ENCODE assay signal across 1 fruit fly cellular context in genomic region chr3R:16351044-16351443, dm6.
TF ChIP-seq lines count a peak whose summit lies in the region.

No protein-coding gene starts in this region.

TF ChIP-seq in whole organism, embryonic, 481 proteins besides CTCF, POLR2A, EP300 and RAD21 (continued from another document):
- TF ChIP-seq CG2120 (GFP tag; optimal IDR thresholded peaks at IDR 0.05; lab: Kevin White, UChicago) (peak; percentile 9), CG18599 (GFP tag; optimal IDR thresholded peaks at IDR 0.05; lab: Kevin White, UChicago) (no peak), CG12659 (GFP tag; optimal IDR thresholded peaks at IDR 0.05; lab: Kevin White, UChicago) (no peak), toy (GFP tag; IDR thresholded peaks at IDR 0.05; lab: Robert Waterston, UW) (no peak), Sin3A (optimal IDR thresholded peaks at IDR 0.05; lab: Kevin White, UChicago) (no peak), CG15514 (GFP tag; optimal IDR thresholded peaks at IDR 0.05; lab: Kevin White, UChicago) (peak; percentile 33), stwl (tag; optimal IDR thresholded peaks at IDR 0.05; lab: Kevin White, UChicago) (peak; percentile 37), tx (GFP tag; optimal IDR thresholded peaks at IDR 0.05; lab: Kevin White, UChicago) (no peak), CG6254 (GFP tag; optimal IDR thresholded peaks at IDR 0.05; lab: Kevin White, UChicago) (no peak), chm (GFP tag; IDR thresholded peaks at IDR 0.05; lab: Robert Waterston, UW) (no peak), croc (GFP tag; conservative IDR thresholded peaks at IDR 0.05; lab: Robert Waterston, UW) (no peak), CG5953 (GFP tag; IDR thresholded peaks at IDR 0.05; lab: Robert Waterston, UW) (no peak), CG3726 (GFP tag; IDR thresholded peaks at IDR 0.05; lab: Robert Waterston, UW) (no peak), tin (GFP tag; optimal IDR thresholded peaks at IDR 0.05; lab: Kevin White, UChicago) (no peak), CG2129 (GFP tag; IDR thresholded peaks at IDR 0.05; lab: Robert Waterston, UW; ENCODE audit: partially characterized antibody) (no peak), lbe (GFP tag; optimal IDR thresholded peaks at IDR 0.05; lab: Kevin White, UChicago) (no peak), knrl (GFP tag; IDR thresholded peaks at IDR 0.05; lab: Robert Waterston, UW; ENCODE audit: partially characterized antibody) (peak; percentile 42; the same call in 1 of the 3 replicates), Max (GFP tag; optimal IDR thresholded peaks at IDR 0.05; lab: Kevin White, UChicago) (no peak), Trl (optimal IDR thresholded peaks at IDR 0.05; lab: Kevin White, UChicago) (no peak), Trl (GFP tag; optimal IDR thresholded peaks at IDR 0.05; lab: Kevin White, UChicago) (no peak), CG6765 (GFP tag; optimal IDR thresholded peaks at IDR 0.05; lab: Kevin White, UChicago) (no peak), Hr3 (GFP tag; optimal IDR thresholded peaks at IDR 0.05; lab: Kevin White, UChicago) (no peak), tna (GFP tag; IDR thresholded peaks at IDR 0.05; lab: Robert Waterston, UW; ENCODE audit: partially characterized antibody) (no peak; the same call in 1 of the 2 replicates), CG18619 (GFP tag; optimal IDR thresholded peaks at IDR 0.05; lab: Kevin White, UChicago) (no peak), gro (GFP tag; optimal IDR thresholded peaks at IDR 0.05; lab: Kevin White, UChicago) (no peak), inv (GFP tag; IDR thresholded peaks at IDR 0.05; lab: Robert Waterston, UW; ENCODE audit: partially characterized antibody) (no peak), Nf-YC (tag; optimal IDR thresholded peaks at IDR 0.05; lab: Kevin White, UChicago) (no peak), CG15269 (tag; optimal IDR thresholded peaks at IDR 0.05; lab: Kevin White, UChicago) (no peak), PHDP (tag; optimal IDR thresholded peaks at IDR 0.05; lab: Kevin White, UChicago) (no peak), CG17361 (GFP tag; IDR thresholded peaks at IDR 0.05; lab: Robert Waterston, UW) (no peak), CG9215 (GFP tag; IDR thresholded peaks at IDR 0.05; lab: Robert Waterston, UW) (no peak), CG4707 (GFP tag; optimal IDR thresholded peaks at IDR 0.05; lab: Kevin White, UChicago) (no peak), slbo (GFP tag; IDR thresholded peaks at IDR 0.05; lab: Robert Waterston, UW) (no peak), abd-A (tag; optimal IDR thresholded peaks at IDR 0.05; lab: Kevin White, UChicago) (no peak), lilli (GFP tag; optimal IDR thresholded peaks at IDR 0.05; lab: Kevin White, UChicago) (no peak), Hr51 (GFP tag; optimal IDR thresholded peaks at IDR 0.05; lab: Kevin White, UChicago) (no peak), so (GFP tag; IDR thresholded peaks at IDR 0.05; lab: Robert Waterston, UW) (no peak), CG34224 (GFP tag; IDR thresholded peaks at IDR 0.05; lab: Robert Waterston, UW; ENCODE audit: partially characterized antibody) (no peak), Abd-B (GFP tag; optimal IDR thresholded peaks at IDR 0.05; lab: Kevin White, UChicago) (no peak), fd64A (GFP tag; optimal IDR thresholded peaks at IDR 0.05; lab: Kevin White, UChicago) (no peak), Hmx (GFP tag; optimal IDR thresholded peaks at IDR 0.05; lab: Kevin White, UChicago) (no peak), br (optimal IDR thresholded peaks at IDR 0.05; lab: Kevin White, UChicago) (no peak), pzg (GFP tag; optimal IDR thresholded peaks at IDR 0.05; lab: Kevin White, UChicago) (no peak), CG4617 (GFP tag; optimal IDR thresholded peaks at IDR 0.05; lab: Kevin White, UChicago; ENCODE audit: borderline replicate concordance) (no peak), CG31388 (GFP tag; optimal IDR thresholded peaks at IDR 0.05; lab: Kevin White, UChicago) (no peak), oc (tag; optimal IDR thresholded peaks at IDR 0.05; lab: Kevin White, UChicago) (no peak), Poxn (GFP tag; IDR thresholded peaks at IDR 0.05; lab: Robert Waterston, UW) (no peak), onecut (GFP tag; IDR thresholded peaks at IDR 0.05; lab: Robert Waterston, UW) (no peak), mam (GFP tag; optimal IDR thresholded peaks at IDR 0.05; lab: Kevin White, UChicago) (no peak), dpn (GFP tag; optimal IDR thresholded peaks at IDR 0.05; lab: Kevin White, UChicago) (no peak), dmrt99B (tag; optimal IDR thresholded peaks at IDR 0.05; lab: Kevin White, UChicago) (no peak), BtbVII (GFP tag; optimal IDR thresholded peaks at IDR 0.05; lab: Kevin White, UChicago) (no peak), gfzf (GFP tag; optimal IDR thresholded peaks at IDR 0.05; lab: Kevin White, UChicago) (peak; percentile 18), Fer1 (GFP tag; optimal IDR thresholded peaks at IDR 0.05; lab: Kevin White, UChicago) (no peak), CG9932 (GFP tag; IDR thresholded peaks at IDR 0.05; lab: Robert Waterston, UW) (no peak), zen (tag; optimal IDR thresholded peaks at IDR 0.05; lab: Kevin White, UChicago) (no peak), fru (optimal IDR thresholded peaks at IDR 0.05; lab: Kevin White, UChicago) (no peak), fd3F (GFP tag; optimal IDR thresholded peaks at IDR 0.05; lab: Kevin White, UChicago) (no peak), nau (GFP tag; optimal IDR thresholded peaks at IDR 0.05; lab: Kevin White, UChicago) (no peak), CG15011 (GFP tag; optimal IDR thresholded peaks at IDR 0.05; lab: Kevin White, UChicago) (no peak), Elba2 (GFP tag; optimal IDR thresholded peaks at IDR 0.05; lab: Kevin White, UChicago) (no peak), pho (GFP tag; optimal IDR thresholded peaks at IDR 0.05; lab: Kevin White, UChicago) (no peak), mld (GFP tag; IDR thresholded peaks at IDR 0.05; lab: Robert Waterston, UW; ENCODE audit: partially characterized antibody) (no peak), ind (GFP tag; optimal IDR thresholded peaks at IDR 0.05; lab: Kevin White, UChicago) (no peak), h (optimal IDR thresholded peaks at IDR 0.05; lab: Kevin White, UChicago) (no peak), Hsf (GFP tag; optimal IDR thresholded peaks at IDR 0.05; lab: Kevin White, UChicago) (no peak), z (GFP tag; IDR thresholded peaks at IDR 0.05; lab: Robert Waterston, UW) (no peak), her (GFP tag; optimal IDR thresholded peaks at IDR 0.05; lab: Kevin White, UChicago) (no peak), Deaf1 (tag; optimal IDR thresholded peaks at IDR 0.05; lab: Kevin White, UChicago) (no peak), CG1602 (GFP tag; optimal IDR thresholded peaks at IDR 0.05; lab: Kevin White, UChicago) (no peak), tap (tag; optimal IDR thresholded peaks at IDR 0.05; lab: Kevin White, UChicago) (no peak), CG4404 (GFP tag; IDR thresholded peaks at IDR 0.05; lab: Robert Waterston, UW) (no peak), ab (GFP tag; optimal IDR thresholded peaks at IDR 0.05; lab: Kevin White, UChicago) (no peak), eyg (GFP tag; optimal IDR thresholded peaks at IDR 0.05; lab: Kevin White, UChicago) (no peak), salm (tag; optimal IDR thresholded peaks at IDR 0.05; lab: Kevin White, UChicago) (no peak), ci (GFP tag; IDR thresholded peaks at IDR 0.05; lab: Robert Waterston, UW) (no peak), ftz-f1 (GFP tag; optimal IDR thresholded peaks at IDR 0.05; lab: Kevin White, UChicago) (no peak), Doc2 (GFP tag; IDR thresholded peaks at IDR 0.05; lab: Robert Waterston, UW) (no peak), fu2 (GFP tag; optimal IDR thresholded peaks at IDR 0.05; lab: Kevin White, UChicago) (no peak), HLH54F (GFP tag; optimal IDR thresholded peaks at IDR 0.05; lab: Kevin White, UChicago) (no peak), Stat92E (GFP tag; optimal IDR thresholded peaks at IDR 0.05; lab: Kevin White, UChicago) (no peak), NK7.1 (GFP tag; optimal IDR thresholded peaks at IDR 0.05; lab: Kevin White, UChicago) (no peak), Usf (GFP tag; optimal IDR thresholded peaks at IDR 0.05; lab: Kevin White, UChicago) (no peak), E2f1 (GFP tag; IDR thresholded peaks at IDR 0.05; lab: Robert Waterston, UW) (no peak), CG4282 (GFP tag; optimal IDR thresholded peaks at IDR 0.05; lab: Kevin White, UChicago) (no peak), vnd (GFP tag; IDR thresholded peaks at IDR 0.05; lab: Robert Waterston, UW; ENCODE audit: partially characterized antibody) (no peak), CG4730 (GFP tag; IDR thresholded peaks at IDR 0.05; lab: Robert Waterston, UW) (no peak), Jarid2 (GFP tag; optimal IDR thresholded peaks at IDR 0.05; lab: Kevin White, UChicago) (no peak), zfh1 (GFP tag; IDR thresholded peaks at IDR 0.05; lab: Robert Waterston, UW) (no peak), disco-r (GFP tag; optimal IDR thresholded peaks at IDR 0.05; lab: Kevin White, UChicago) (no peak), Neu2 (GFP tag; optimal IDR thresholded peaks at IDR 0.05; lab: Kevin White, UChicago; ENCODE audit: borderline replicate concordance) (no peak), CG7786 (GFP tag; optimal IDR thresholded peaks at IDR 0.05; lab: Kevin White, UChicago) (no peak), NFAT (GFP tag; IDR thresholded peaks at IDR 0.05; lab: Robert Waterston, UW) (no peak), peb (GFP tag; IDR thresholded peaks at IDR 0.05; lab: Robert Waterston, UW) (no peak), CG1603 (tag; optimal IDR thresholded peaks at IDR 0.05; lab: Kevin White, UChicago) (peak; percentile 16), pita (GFP tag; optimal IDR thresholded peaks at IDR 0.05; lab: Kevin White, UChicago) (peak; percentile 83), run (tag; optimal IDR thresholded peaks at IDR 0.05; lab: Kevin White, UChicago) (no peak), B-H2 (GFP tag; optimal IDR thresholded peaks at IDR 0.05; lab: Kevin White, UChicago) (no peak), bowl (GFP tag; IDR thresholded peaks at IDR 0.05; lab: Robert Waterston, UW) (no peak), ase (GFP tag; IDR thresholded peaks at IDR 0.05; lab: Robert Waterston, UW) (no peak), CG3163 (GFP tag; optimal IDR thresholded peaks at IDR 0.05; lab: Kevin White, UChicago) (no peak), BEAF-32 (GFP tag; optimal IDR thresholded peaks at IDR 0.05; lab: Kevin White, UChicago) (peak; percentile 31), CG10431 (GFP tag; optimal IDR thresholded peaks at IDR 0.05; lab: Kevin White, UChicago) (no peak), Six4 (GFP tag; optimal IDR thresholded peaks at IDR 0.05; lab: Kevin White, UChicago) (no peak), Sry-δ (GFP tag; optimal IDR thresholded peaks at IDR 0.05; lab: Kevin White, UChicago) (peak; percentile 36), Adf1 (GFP tag; IDR thresholded peaks at IDR 0.05; lab: Robert Waterston, UW) (no peak), CG7271 (tag; optimal IDR thresholded peaks at IDR 0.05; lab: Kevin White, UChicago) (no peak), CG10267 (tag; optimal IDR thresholded peaks at IDR 0.05; lab: Kevin White, UChicago) (no peak)
TF ChIP-seq in whole organism, embryonic: peak in this region for 46.
